Worm (Caenorhabditis elegans) whole organism, late embryonic: ENCODE results near the gene molo-1.

Experiments
- ceh-2 ChIP-seq: sonication (generic microtip); optimal IDR thresholded peaks from 2 replicates; lab custom pipeline; 2016; ENCODE audit warnings: missing genotype, missing genetic modification characterization, missing compliant biosample characterization
- ceh-9 ChIP-seq: sonication (generic microtip); optimal IDR thresholded peaks from 2 replicates; lab custom pipeline; 2016; ENCODE audit warnings: mild to moderate bottlenecking, missing genetic modification characterization, inconsistent platforms, missing compliant biosample characterization
- elt-2 ChIP-seq: sonication (generic microtip); optimal IDR thresholded peaks from 2 replicates; lab custom pipeline; 2016; ENCODE audit warnings: missing genetic modification reagents, missing genetic modification characterization, missing compliant biosample characterization
- elt-4 ChIP-seq: sonication (generic microtip); optimal IDR thresholded peaks from 2 replicates; lab custom pipeline; 2016; ENCODE audit warnings: missing genetic modification characterization, missing compliant biosample characterization
- ets-4 ChIP-seq: sonication (generic microtip); optimal IDR thresholded peaks from 2 replicates; lab custom pipeline; 2016; ENCODE audit warnings: missing genetic modification characterization, missing compliant biosample characterization
- fax-1 ChIP-seq: sonication (generic microtip); optimal IDR thresholded peaks from 2 replicates; lab custom pipeline; 2016; ENCODE audit warnings: missing genotype, missing genetic modification characterization, missing compliant biosample characterization
- fkh-10 ChIP-seq: fragments of 150-350 bp; optimal IDR thresholded peaks from 2 replicates; lab custom pipeline; 2014; ENCODE audit warnings: missing biosample characterization, missing genetic modification reagents, missing genetic modification characterization
- gmeb-2 ChIP-seq: sonication (generic microtip); optimal IDR thresholded peaks from 2 replicates; lab custom pipeline; 2016; ENCODE audit warnings: missing genetic modification characterization, inconsistent platforms, missing compliant biosample characterization
- hlh-6 ChIP-seq: sonication (generic microtip); optimal IDR thresholded peaks from 2 replicates; lab custom pipeline; 2016; ENCODE audit warnings: missing genotype, missing genetic modification characterization, missing compliant biosample characterization
- rnt-1 ChIP-seq: sonication (generic microtip); optimal IDR thresholded peaks from 2 replicates; lab custom pipeline; 2016; ENCODE audit warnings: missing genetic modification characterization, missing compliant biosample characterization
- tbx-2 ChIP-seq: sonication (generic microtip); optimal IDR thresholded peaks from 2 replicates; lab custom pipeline; 2016; ENCODE audit warnings: missing genetic modification characterization, missing compliant biosample characterization

- TF ChIP-seq gmeb-2, result no peak
- TF ChIP-seq fax-1, result no peak
- no peak for TF ChIP-seq rnt-1
- no peak for TF ChIP-seq hlh-6 (tag; lab: Kevin White, UChicago)
- no peak for TF ChIP-seq ceh-2 (tag; lab: Kevin White, UChicago)
- TF ChIP-seq tbx-2, result no peak
- TF ChIP-seq elt-2, result no peak
- no peak for TF ChIP-seq ceh-9 (tag; lab: Kevin White, UChicago)
- TF ChIP-seq fkh-10 (GFP tag; lab: Kevin White, UChicago), result no peak
- no peak for TF ChIP-seq elt-4
- no peak for TF ChIP-seq ets-4 (tag; lab: Kevin White, UChicago)
Measured at ce11 chrIII:5582766-5583165, 9.0 kb downstream of the molo-1 start, which contains the start of the genes F56D2.8 and uev-2.
